Fruit fly (Drosophila melanogaster) Kc167 (cell line): ENCODE results near the gene CG31793.

Experiments
- Myc ChIP-seq: fragments of >200 bp; optimal IDR thresholded peaks from 2 replicates; lab custom pipeline; 2017; ENCODE audit warnings: missing external identifiers
- Sin3A ChIP-seq: fragments of >200 bp; optimal IDR thresholded peaks from 2 replicates; lab custom pipeline; 2018; ENCODE audit warnings: missing external identifiers
- h ChIP-seq: fragments of >200 bp; optimal IDR thresholded peaks from 3 replicates; lab custom pipeline; 2018; ENCODE audit warnings: missing external identifiers
- insv ChIP-seq: fragments of >200 bp; optimal IDR thresholded peaks from 3 replicates; lab custom pipeline; 2018; ENCODE audit warnings: missing external identifiers
- psq ChIP-seq: fragments of >200 bp; optimal IDR thresholded peaks from 2 replicates; lab custom pipeline; 2017; ENCODE audit warnings: missing external identifiers
- ttk ChIP-seq: sonication (Bioruptor generic); optimal IDR thresholded peaks from 2 replicates; lab custom pipeline; 2017; ENCODE audit warnings: missing external identifiers

CG31793 gene

DNA sequence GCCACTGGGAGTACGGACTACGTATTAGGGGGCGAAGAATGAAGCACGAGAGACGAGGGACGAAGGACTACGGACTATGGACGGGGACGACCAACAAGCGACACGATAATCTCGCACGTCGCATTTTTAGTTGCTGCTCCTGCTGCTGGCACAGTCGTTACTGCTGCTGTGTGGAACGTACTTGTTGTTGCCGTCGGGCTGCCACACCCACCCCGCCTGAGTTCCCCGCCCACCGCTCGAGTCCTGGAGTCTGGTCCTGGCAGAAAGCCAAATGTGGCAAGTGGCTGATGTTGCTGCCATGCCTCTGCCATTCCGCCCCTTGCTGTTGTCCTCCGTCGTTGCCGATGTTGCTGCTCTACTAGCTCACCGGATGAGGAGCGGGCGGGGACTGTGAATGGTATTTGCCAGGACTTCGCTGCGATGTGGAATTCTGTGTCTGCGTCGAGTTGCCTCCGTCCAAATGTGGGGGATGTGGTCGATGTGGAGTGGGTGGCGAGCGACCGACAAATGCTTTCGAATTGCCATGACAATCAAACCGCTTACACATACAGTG is 9.7 kb downstream of the CG31793 start:
- TF ChIP-seq ttk (lab: Kevin White, UChicago) (no peak), h (no peak), psq (lab: Kevin White, UChicago) (no peak), Sin3A (no peak), Myc (lab: Kevin White, UChicago) (no peak), insv (no peak)

DNA sequence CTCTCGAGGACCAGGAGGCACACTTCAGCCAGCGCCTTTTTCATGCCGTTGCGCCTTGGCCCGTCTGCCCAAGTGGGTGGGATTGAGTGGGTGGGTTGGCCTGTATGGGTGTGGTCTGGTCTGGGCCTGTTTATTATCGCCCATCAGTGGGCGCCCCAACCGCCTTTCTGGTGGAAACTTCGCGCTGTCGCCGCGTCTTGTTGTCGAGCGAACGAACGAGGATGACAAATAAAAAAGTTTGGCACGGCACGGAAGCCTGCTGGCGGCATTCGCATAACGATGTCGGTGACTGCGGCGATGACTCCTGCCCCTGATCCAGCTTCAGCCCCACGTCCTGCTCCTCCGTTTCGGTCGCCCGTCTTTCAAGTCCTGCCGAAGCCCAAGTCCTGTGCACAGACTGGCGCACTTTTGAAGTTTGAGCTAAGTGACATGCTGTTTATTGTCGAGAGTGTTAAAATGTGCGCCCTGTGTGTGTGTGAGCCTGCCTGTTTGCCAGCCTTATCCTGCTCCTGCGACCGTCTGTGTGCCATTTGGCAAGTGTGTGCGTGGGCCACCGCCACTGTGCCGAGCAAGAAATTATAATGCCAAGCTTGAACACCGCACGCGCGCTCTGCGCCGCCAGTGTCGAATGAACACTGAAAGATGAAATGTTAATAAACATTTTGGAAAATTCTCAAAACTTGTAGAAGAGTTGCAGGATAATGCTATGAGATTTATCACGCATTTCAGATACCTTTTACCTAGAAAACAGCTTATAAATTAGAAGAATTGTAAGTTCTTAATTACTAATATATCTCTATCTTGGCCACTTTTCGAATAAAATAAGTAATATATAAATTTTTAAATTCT is 11.1 kb downstream of the CG31793 start:
- TF ChIP-seq psq (lab: Kevin White, UChicago) (no peak), ttk (lab: Kevin White, UChicago) (no peak), Myc (lab: Kevin White, UChicago) (no peak), h (no peak), insv (no peak), Sin3A (no peak)

DNA sequence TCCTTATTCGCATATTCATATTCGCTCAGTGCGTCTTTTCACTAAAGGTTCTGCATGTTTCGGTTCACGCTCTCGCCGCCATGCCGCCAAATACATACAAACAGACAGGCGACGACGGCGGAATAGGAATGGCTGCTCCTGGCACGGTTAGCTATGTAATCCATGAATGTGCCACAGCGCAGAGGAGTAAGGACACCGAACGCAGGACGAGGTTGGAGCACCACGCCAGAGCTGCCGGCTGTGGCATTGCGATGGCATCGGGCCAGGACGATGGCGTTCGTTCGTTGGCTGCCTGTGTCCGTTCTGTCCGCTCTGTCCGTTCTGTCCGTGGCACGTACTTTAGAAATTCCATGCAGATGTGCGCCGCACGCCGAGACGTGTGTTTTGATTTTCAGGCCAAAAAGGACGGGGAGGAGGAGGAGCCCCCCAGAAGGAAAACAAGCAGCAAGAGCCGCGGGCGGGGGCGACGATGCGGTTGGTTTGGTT is 11.8 kb downstream of the CG31793 start:
- TF ChIP-seq insv (no peak), Sin3A (no peak), psq (lab: Kevin White, UChicago) (no peak), Myc (lab: Kevin White, UChicago) (no peak), h (no peak)

DNA sequence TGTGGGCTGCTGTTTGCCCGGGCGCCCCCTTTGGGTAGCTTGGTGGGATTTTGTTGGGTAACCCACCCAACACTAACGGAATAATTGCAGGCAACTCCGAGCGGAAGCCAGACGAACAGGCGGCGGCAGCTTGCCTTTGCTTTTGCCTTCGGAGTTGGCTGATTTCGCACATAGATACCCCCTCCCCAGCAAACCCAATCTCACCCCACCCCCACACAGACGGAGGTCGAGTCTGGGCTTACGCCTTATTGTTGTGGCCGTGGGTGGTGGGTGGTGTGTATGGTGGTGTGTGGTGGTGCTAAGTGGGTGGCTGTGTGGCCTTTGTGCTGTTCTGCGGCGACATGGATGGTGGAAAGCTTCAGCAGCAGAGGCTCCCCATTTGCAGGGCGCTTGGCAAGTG is 12.5 kb downstream of the CG31793 start:
- no peak for TF ChIP-seq Myc (lab: Kevin White, UChicago)
- TF ChIP-seq psq (lab: Kevin White, UChicago), result no peak
- no peak for TF ChIP-seq h
- TF ChIP-seq insv, result no peak
- TF ChIP-seq ttk (lab: Kevin White, UChicago), result no peak
- TF ChIP-seq Sin3A, result no peak

DNA sequence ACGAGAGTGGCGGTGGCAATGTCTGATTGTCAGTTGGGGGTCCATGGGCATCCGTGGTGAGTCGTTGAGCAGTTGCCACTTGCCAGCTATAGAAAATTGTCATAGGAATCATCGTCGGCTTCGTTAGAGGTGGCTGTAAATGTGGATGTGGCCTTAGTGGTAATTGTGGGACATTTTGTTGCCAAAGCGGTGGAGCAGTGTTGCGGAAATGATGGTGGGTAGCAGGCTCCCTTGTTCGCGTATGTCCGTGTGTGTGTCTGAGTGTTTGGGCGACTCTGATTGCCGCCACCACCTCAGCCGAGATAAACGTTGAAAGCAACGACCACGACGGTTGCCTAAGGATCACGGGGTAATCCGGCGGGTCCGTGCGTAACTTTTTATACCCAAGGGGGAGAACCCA is 13.9 kb downstream of the CG31793 start:
- no peak for TF ChIP-seq Sin3A

DNA sequence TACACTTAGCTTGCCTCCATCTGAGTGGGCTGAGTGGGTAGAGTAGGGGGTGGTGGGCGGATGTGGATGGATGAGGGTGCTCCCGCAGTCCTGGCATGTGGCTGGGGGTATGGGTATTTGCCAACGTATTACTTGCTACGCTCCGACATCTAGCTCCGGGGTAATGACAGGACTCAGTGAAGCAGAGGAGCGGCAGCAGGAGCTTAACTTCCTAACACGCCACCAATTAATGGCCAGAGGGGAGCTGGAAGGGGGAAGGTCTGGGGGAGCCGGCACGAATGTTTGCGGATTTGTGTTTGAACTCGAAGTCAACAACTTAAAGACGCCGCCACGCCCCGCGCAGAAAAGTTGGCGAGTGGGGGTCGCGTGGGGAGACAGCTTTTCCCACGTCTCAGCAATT is 15.1 kb downstream of the CG31793 start:
- no peak for TF ChIP-seq psq (lab: Kevin White, UChicago)

DNA sequence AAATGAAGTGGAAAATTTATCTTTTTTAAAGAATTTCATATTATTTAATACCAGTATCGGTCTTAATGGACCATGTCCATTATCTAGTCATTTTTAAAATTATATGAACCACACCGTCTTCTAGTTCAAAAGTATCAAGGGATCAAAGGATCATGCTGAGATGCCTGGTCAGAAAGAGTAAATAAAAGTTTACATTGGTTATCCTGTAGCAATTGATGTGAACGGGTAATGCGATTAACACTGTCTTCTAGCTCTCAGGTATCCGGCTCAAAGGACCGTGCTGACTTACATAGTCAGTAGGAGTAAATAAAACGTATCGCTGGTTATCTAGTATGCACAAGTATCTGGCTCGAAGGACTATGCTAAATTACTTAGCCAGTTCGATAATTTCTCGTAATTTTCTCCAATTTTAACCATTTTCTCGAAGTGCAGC is 16.0 kb downstream of the CG31793 start:
- TF ChIP-seq Sin3A, result no peak
- TF ChIP-seq h, result no peak
- no peak for TF ChIP-seq insv
- TF ChIP-seq ttk (lab: Kevin White, UChicago), result no peak
- TF ChIP-seq psq (lab: Kevin White, UChicago), result no peak
- TF ChIP-seq Myc (lab: Kevin White, UChicago), result no peak

DNA sequence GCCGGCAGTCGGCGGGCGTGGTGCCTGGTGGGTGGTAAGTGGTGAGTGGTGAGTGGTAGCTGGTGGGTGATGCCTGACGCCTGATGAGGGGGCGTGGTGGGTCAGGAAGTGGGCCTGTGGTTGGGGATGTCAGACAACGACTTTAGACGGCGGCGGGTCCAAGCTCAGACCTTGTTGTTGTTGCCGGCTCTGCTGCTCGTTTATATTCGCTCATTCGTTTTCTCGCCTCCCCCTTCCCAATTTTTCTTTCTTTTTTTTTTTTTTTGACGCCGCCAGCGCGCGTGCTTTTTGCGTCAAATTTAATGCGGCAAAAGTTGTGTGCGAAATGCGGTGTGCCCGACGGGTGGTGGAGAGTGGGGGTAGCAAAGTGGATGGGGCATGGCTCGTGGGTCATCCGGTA is 16.5 kb downstream of the CG31793 start:
- no peak for TF ChIP-seq ttk (lab: Kevin White, UChicago)
- TF ChIP-seq Sin3A, result no peak
- TF ChIP-seq insv, result no peak
- TF ChIP-seq Myc (lab: Kevin White, UChicago), result no peak
- no peak for TF ChIP-seq h
- TF ChIP-seq psq (lab: Kevin White, UChicago), result no peak

DNA sequence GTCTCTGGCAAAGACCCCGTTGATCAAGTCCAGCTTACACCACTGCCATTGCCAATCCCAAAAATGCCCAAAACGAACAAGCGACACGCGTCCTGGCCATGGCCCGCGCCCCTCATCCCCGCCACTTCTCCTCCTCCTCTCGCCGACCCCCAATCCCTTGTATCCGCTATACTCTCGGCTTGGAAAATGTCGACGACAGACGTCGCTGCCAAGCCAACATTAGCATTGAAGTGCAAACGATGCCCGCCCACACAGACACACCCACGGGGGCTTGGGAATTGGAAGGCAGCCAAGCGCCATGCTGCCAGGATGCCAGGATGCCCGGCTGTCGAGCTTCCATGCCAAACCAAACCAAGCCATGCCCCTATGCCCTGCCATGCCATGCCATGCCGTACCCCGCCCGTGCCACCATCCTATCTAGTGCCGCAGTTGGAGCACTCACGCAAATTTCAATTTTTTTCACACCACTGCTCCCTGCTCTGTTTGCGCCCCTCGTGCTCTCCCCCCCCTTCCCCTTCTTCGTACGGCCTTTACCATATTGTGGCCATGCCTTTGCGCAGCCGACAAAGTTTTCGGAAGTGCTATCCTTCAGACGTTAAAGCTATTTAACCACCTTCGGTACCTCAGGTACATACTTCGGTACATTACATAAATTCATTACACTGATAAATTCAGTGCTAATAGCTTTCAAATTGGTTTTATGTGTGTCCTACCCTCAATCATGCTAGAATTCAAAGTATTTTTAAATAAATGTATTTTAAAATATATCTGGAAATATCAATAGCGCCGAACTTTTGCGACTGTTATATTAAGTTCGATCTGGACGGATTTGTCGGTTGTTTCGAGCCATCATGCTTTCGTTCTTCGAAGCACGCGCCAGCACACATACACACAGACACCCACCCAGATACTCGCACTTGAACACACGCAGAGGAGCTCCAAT is 18.4 kb downstream of the CG31793 start:
- TF ChIP-seq h (no peak), insv (no peak)

DNA sequence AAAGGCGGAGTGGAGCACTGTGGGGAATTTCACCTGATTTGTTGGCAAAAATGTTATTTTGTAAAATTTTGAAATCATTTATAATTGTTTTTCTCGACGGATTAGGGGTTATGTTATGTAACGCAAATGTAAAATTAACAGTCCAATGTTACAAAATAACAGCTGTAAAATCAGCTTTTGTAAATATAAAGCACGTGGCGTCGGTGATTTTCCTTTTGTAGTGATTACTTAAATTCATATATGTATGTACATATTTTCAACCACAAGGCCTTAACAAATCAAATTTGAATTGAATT is 19.0 kb downstream of the CG31793 start, which contains the start of gene CG15172:
Gene CG15172 (plus strand): TSS at position 197 of the 296 bp plus-strand sequence.
- no peak for TF ChIP-seq h
- no peak for TF ChIP-seq insv
- no peak for TF ChIP-seq Myc (lab: Kevin White, UChicago)
- no peak for TF ChIP-seq Sin3A
- no peak for TF ChIP-seq psq (lab: Kevin White, UChicago)
- TF ChIP-seq ttk (lab: Kevin White, UChicago), result no peak

DNA sequence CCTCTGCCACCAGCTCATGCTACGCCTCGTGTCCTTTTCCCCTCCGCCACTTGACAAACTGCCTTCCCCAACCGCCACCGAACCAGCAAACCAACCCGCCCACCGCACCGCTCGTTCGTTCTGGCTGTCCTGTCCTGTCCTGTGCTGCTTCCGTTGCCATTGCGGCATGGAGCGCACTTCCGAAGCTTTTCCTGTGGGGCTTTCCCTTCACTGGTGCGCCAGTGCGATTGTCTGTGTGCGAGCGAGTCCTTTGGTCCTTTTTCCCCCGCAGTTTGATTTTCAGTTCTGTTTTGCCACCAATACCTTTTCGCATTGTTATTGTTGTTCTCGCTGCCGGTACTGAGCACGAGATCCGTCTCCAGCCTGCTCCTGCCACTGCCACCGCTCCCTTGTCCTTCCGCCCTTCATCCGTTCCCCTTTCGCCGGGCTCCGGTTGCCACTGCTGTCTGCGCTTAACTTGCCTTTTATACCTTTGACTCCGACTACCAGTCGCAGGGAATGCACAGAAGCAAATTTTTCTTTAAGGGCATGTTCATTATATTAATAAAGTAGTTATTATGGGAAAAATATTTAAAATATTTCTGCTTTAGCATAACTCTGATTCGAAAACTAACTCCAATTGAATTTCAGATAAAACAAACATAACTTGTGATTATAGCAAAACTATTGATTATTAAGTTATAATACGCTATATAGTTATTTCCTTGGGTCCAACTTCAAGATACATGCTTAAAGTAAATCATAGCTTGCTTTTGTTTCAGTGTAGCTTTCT is 21.0 kb downstream of the CG31793 start:
- TF ChIP-seq ttk (lab: Kevin White, UChicago), result no peak
- TF ChIP-seq Sin3A, result no peak
- no peak for TF ChIP-seq insv
- no peak for TF ChIP-seq h
- TF ChIP-seq Myc (lab: Kevin White, UChicago), result no peak
- no peak for TF ChIP-seq psq (lab: Kevin White, UChicago)

DNA sequence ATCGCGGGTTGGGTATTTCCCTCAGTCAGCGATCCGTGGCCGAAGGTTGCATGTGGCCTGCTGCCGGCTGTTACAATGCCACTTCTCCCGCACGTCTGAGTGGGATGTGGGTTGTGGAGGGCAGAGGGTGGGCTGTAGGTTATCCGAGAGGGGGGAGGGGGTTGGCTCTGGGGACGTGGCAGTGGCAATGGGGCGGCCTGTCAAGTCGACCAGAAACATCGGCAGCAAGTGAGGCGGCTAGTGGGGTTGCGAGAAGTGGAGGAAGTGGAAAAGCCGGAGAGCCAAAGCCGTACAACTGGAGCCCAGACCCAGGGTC is 21.5 kb downstream of the CG31793 start:
- TF ChIP-seq insv (no peak), Sin3A (no peak), psq (lab: Kevin White, UChicago) (no peak), Myc (lab: Kevin White, UChicago) (no peak), ttk (lab: Kevin White, UChicago) (no peak), h (no peak)
